Worm (Caenorhabditis elegans) whole organism, L3 larva: Measurements from ENCODE around the gene F29G9.1.

Experiments
- ama-1 ChIP-seq: fragments of 150-350 bp; optimal IDR thresholded peaks from 2 replicates; lab custom pipeline; 2018
- ceh-82 ChIP-seq: fragments of 150-350 bp; optimal IDR thresholded peaks from 2 replicates; lab custom pipeline; 2014; ENCODE audit warnings: missing biosample characterization, missing genetic modification characterization
- egl-27 ChIP-seq: sonication (generic microtip); optimal IDR thresholded peaks from 4 replicates; lab custom pipeline; 2017; ENCODE audit warnings: missing biosample characterization, missing genetic modification reagents, missing genetic modification characterization
- elt-2 ChIP-seq: sonication (generic microtip); optimal IDR thresholded peaks from 2 replicates; lab custom pipeline; 2016; ENCODE audit warnings: missing genetic modification reagents, mild to moderate bottlenecking, missing genetic modification characterization, missing compliant biosample characterization
- fkh-2 ChIP-seq: fragments of 150-350 bp; optimal IDR thresholded peaks from 2 replicates; lab custom pipeline; 2014; ENCODE audit warnings: missing biosample characterization, missing genetic modification reagents, missing genetic modification characterization
- nhr-11 ChIP-seq: fragments of 150-350 bp; optimal IDR thresholded peaks from 2 replicates; lab custom pipeline; 2014; ENCODE audit warnings: missing biosample characterization, missing genetic modification characterization
- nhr-28 ChIP-seq: fragments of 150-350 bp; optimal IDR thresholded peaks from 2 replicates; lab custom pipeline; 2014; ENCODE audit warnings: missing biosample characterization, missing genetic modification characterization
- nhr-76 ChIP-seq: fragments of 150-350 bp; sonication (generic microtip); optimal IDR thresholded peaks from 5 replicates; lab custom pipeline; 2014; ENCODE audit warnings: missing biosample characterization, missing genetic modification characterization
- unc-39 ChIP-seq: sonication (generic microtip); optimal IDR thresholded peaks from 4 replicates; lab custom pipeline; 2017; ENCODE audit warnings: missing biosample characterization, missing genetic modification characterization
- unc-62 ChIP-seq: fragments of 150-350 bp; sonication (generic microtip); optimal IDR thresholded peaks from 4 replicates; lab custom pipeline; 2014; ENCODE audit warnings: missing biosample characterization, missing genetic modification reagents, missing genetic modification characterization
- zag-1 ChIP-seq: fragments of 150-350 bp; optimal IDR thresholded peaks from 2 replicates; lab custom pipeline; 2014; ENCODE audit warnings: missing biosample characterization, missing genetic modification characterization

- peak; percentile 72 for TF ChIP-seq unc-62
- TF ChIP-seq nhr-28 (tag; lab: Kevin White, UChicago), result peak; percentile 20
- peak; percentile 23 for TF ChIP-seq ama-1 (lab: Kevin White, UChicago)
- TF ChIP-seq elt-2, result peak; percentile 98
- TF ChIP-seq nhr-11 (tag; lab: Kevin White, UChicago), result peak; percentile 87
- no peak for TF ChIP-seq zag-1 (tag; lab: Kevin White, UChicago)
- TF ChIP-seq ceh-82 (tag; lab: Kevin White, UChicago), result no peak
- TF ChIP-seq unc-39, result peak; percentile 21
- TF ChIP-seq egl-27 (tag; lab: Kevin White, UChicago), result peak; percentile 96
- no peak for TF ChIP-seq fkh-2
- peak; percentile 61 for TF ChIP-seq nhr-76
Observed at ce11 chrV:6000368-6000802, 38.5 kb upstream of the F29G9.1 start.
